Fruit fly (Drosophila melanogaster) whole organism, prepupa: ENCODE measurements around the gene CG4440.
A peak's percentile ranks its signal among the peaks of the same experiment; 100 is the strongest.

Source experiments
- Blimp-1 ChIP-seq: fragments of 200-800 bp; sonication (Bioruptor generic); optimal IDR thresholded peaks from 3 replicates; lab custom pipeline; 2017; ENCODE audit warnings: missing biosample characterization, missing genetic modification characterization, mild to moderate bottlenecking, moderate library complexity, missing genetic modification reagents
- CG10631 ChIP-seq: fragments of 200-800 bp; sonication (Bioruptor generic); optimal IDR thresholded peaks from 2 replicates; lab custom pipeline; 2016; ENCODE audit warnings: missing biosample characterization, missing genetic modification characterization
- CG10669 ChIP-seq: fragments of 200-800 bp; sonication (Bioruptor generic); optimal IDR thresholded peaks from 3 replicates; lab custom pipeline; 2018; ENCODE audit warnings: missing biosample characterization, mild to moderate bottlenecking, missing genetic modification characterization, moderate library complexity
- CG11294 ChIP-seq: fragments of 200-800 bp; sonication (Bioruptor generic); IDR thresholded peaks from 2 replicates; pipeline ENCODE4 v1.3.6; 2022; ENCODE audit warnings: missing biosample characterization, missing genetic modification characterization
- CG11902 ChIP-seq: fragments of 200-800 bp; sonication (Bioruptor generic); optimal IDR thresholded peaks from 3 replicates; lab custom pipeline; 2016; ENCODE audit warnings: missing biosample characterization, missing genetic modification characterization
- CG15336 ChIP-seq: fragments of 200-800 bp; sonication (Bioruptor generic); IDR thresholded peaks from 2 replicates; pipeline ENCODE4 v1.3.6; 2022; ENCODE audit warnings: missing biosample characterization, missing genetic modification characterization
- CG3032 ChIP-seq: fragments of 200-800 bp; optimal IDR thresholded peaks from 2 replicates; lab custom pipeline; 2019; ENCODE audit warnings: missing biosample characterization, mild to moderate bottlenecking, missing genetic modification characterization, moderate library complexity
- CG31627 ChIP-seq: fragments of 200-800 bp; sonication (Bioruptor generic); optimal IDR thresholded peaks from 3 replicates; lab custom pipeline; 2016; ENCODE audit warnings: missing biosample characterization, missing genetic modification characterization
- CG32006 ChIP-seq: fragments of 200-800 bp; sonication (Bioruptor generic); optimal IDR thresholded peaks from 3 replicates; lab custom pipeline; 2017; ENCODE audit warnings: missing biosample characterization, mild to moderate bottlenecking, missing genetic modification characterization
- CG4318 ChIP-seq: fragments of 200-800 bp; sonication (Bioruptor generic); optimal IDR thresholded peaks from 3 replicates; lab custom pipeline; 2017; ENCODE audit warnings: missing biosample characterization, mild to moderate bottlenecking, missing genetic modification characterization
- CG6163 ChIP-seq: fragments of 200-800 bp; sonication (Bioruptor generic); IDR thresholded peaks from 3 replicates; pipeline ENCODE4 v1.3.6; 2022; ENCODE audit warnings: missing biosample characterization, missing genetic modification characterization
- CG6276 ChIP-seq: fragments of 200-800 bp; sonication (Bioruptor generic); optimal IDR thresholded peaks from 2 replicates; lab custom pipeline; 2017; ENCODE audit warnings: missing biosample characterization, mild to moderate bottlenecking, missing genetic modification characterization
- CG6792 ChIP-seq: fragments of 200-800 bp; sonication (Bioruptor generic); optimal IDR thresholded peaks from 3 replicates; lab custom pipeline; 2016; ENCODE audit warnings: missing biosample characterization, missing genetic modification characterization
- CG6854 ChIP-seq: fragments of 200-800 bp; sonication (Bioruptor generic); optimal IDR thresholded peaks from 2 replicates; lab custom pipeline; 2017; ENCODE audit warnings: missing biosample characterization, mild to moderate bottlenecking, missing genetic modification characterization
- CG8119 ChIP-seq: fragments of 200-800 bp; sonication (Bioruptor generic); IDR thresholded peaks from 3 replicates; pipeline ENCODE4 v1.3.6; 2022; ENCODE audit warnings: missing biosample characterization, missing genetic modification characterization
- CG9139 ChIP-seq: fragments of 200-800 bp; sonication (Bioruptor generic); optimal IDR thresholded peaks from 3 replicates; lab custom pipeline; 2017; ENCODE audit warnings: missing biosample characterization, mild to moderate bottlenecking, missing genetic modification characterization
- Eip75B ChIP-seq: fragments of 200-800 bp; sonication (Bioruptor generic); optimal IDR thresholded peaks from 3 replicates; lab custom pipeline; 2016; ENCODE audit warnings: missing biosample characterization, missing genetic modification characterization
- Eip78C ChIP-seq: fragments of 200-800 bp; sonication (Bioruptor generic); peaks from one replicate; lab custom pipeline; 2016; ENCODE audit warnings: missing biosample characterization, missing genetic modification characterization
- Eip93F ChIP-seq: fragments of 200-800 bp; sonication (Bioruptor generic); optimal IDR thresholded peaks from 2 replicates; lab custom pipeline; 2016; ENCODE audit warnings: missing biosample characterization, mild to moderate bottlenecking, missing genetic modification characterization
- Ets21C ChIP-seq: fragments of 200-800 bp; sonication (Bioruptor generic); optimal IDR thresholded peaks from 3 replicates; lab custom pipeline; 2016; ENCODE audit warnings: missing biosample characterization, missing genetic modification characterization
- Ets96B ChIP-seq: fragments of 200-800 bp; optimal IDR thresholded peaks from 2 replicates; lab custom pipeline; 2019; ENCODE audit warnings: missing biosample characterization, mild to moderate bottlenecking, missing genetic modification characterization, moderate library complexity
- Gug ChIP-seq: fragments of 200-800 bp; sonication (Bioruptor generic); IDR thresholded peaks from 2 replicates; pipeline ENCODE4 v1.3.6; 2022; ENCODE audit warnings: missing biosample characterization, missing genetic modification characterization
- Hr38 ChIP-seq: sonication (Bioruptor generic); optimal IDR thresholded peaks from 2 replicates; lab custom pipeline; 2016; ENCODE audit warnings: missing biosample characterization, missing genetic modification characterization
- Hr4 ChIP-seq: fragments of 200-800 bp; sonication (Bioruptor generic); optimal IDR thresholded peaks from 3 replicates; lab custom pipeline; 2016; ENCODE audit warnings: missing biosample characterization, missing genetic modification characterization
- Lpt ChIP-seq: fragments of 200-800 bp; sonication (Bioruptor generic); optimal IDR thresholded peaks from 3 replicates; lab custom pipeline; 2016; ENCODE audit warnings: missing biosample characterization, missing genetic modification characterization
- Met ChIP-seq: fragments of 200-800 bp; sonication (Bioruptor generic); optimal IDR thresholded peaks from 3 replicates; lab custom pipeline; 2016; ENCODE audit warnings: missing biosample characterization, missing genetic modification characterization
- OdsH ChIP-seq: fragments of 200-800 bp; sonication (Bioruptor generic); optimal IDR thresholded peaks from 3 replicates; lab custom pipeline; 2016; ENCODE audit warnings: missing biosample characterization, missing genetic modification characterization
- Smox ChIP-seq: fragments of 200-800 bp; sonication (Bioruptor generic); optimal IDR thresholded peaks from 3 replicates; lab custom pipeline; 2016; ENCODE audit warnings: missing biosample characterization, missing genetic modification characterization
- Sox102F ChIP-seq: fragments of 200-800 bp; sonication (Bioruptor generic); optimal IDR thresholded peaks from 2 replicates; lab custom pipeline; 2016; ENCODE audit warnings: missing biosample characterization, mild to moderate bottlenecking, missing genetic modification characterization
- Sox14 ChIP-seq: fragments of 200-800 bp; sonication (Bioruptor generic); optimal IDR thresholded peaks from 3 replicates; lab custom pipeline; 2016; ENCODE audit warnings: missing biosample characterization, missing genetic modification characterization
- Sox15 ChIP-seq: fragments of 200-800 bp; sonication (Bioruptor generic); optimal IDR thresholded peaks from 3 replicates; lab custom pipeline; 2016; ENCODE audit warnings: missing biosample characterization, missing genetic modification characterization
- achi ChIP-seq: fragments of 200-800 bp; sonication (Bioruptor generic); optimal IDR thresholded peaks from 3 replicates; lab custom pipeline; 2016; ENCODE audit warnings: missing biosample characterization, missing genetic modification characterization
- cyc ChIP-seq: fragments of 200-800 bp; sonication (Bioruptor generic); optimal IDR thresholded peaks from 3 replicates; lab custom pipeline; 2016; ENCODE audit warnings: missing biosample characterization, missing genetic modification characterization
- dac ChIP-seq: fragments of 200-800 bp; sonication (Bioruptor generic); optimal IDR thresholded peaks from 2 replicates; lab custom pipeline; 2017; ENCODE audit warnings: missing biosample characterization, mild to moderate bottlenecking, missing genetic modification characterization
- dsx ChIP-seq: fragments of 200-800 bp; optimal IDR thresholded peaks from 3 replicates; lab custom pipeline; 2019; ENCODE audit warnings: missing biosample characterization, mild to moderate bottlenecking, missing genetic modification characterization, moderate library complexity; ENCODE audit not compliant: poor library complexity, severe bottlenecking
- eg ChIP-seq: fragments of 200-800 bp; sonication (Bioruptor generic); IDR thresholded peaks from 3 replicates; pipeline ENCODE4 v1.3.6; 2022; ENCODE audit warnings: missing biosample characterization, missing genetic modification characterization
- esn ChIP-seq: fragments of 200-800 bp; sonication (Bioruptor generic); optimal IDR thresholded peaks from 2 replicates; lab custom pipeline; 2016; ENCODE audit warnings: missing biosample characterization, mild to moderate bottlenecking, missing genetic modification characterization, moderate library complexity
- fd59A ChIP-seq: fragments of 200-800 bp; sonication (Bioruptor generic); optimal IDR thresholded peaks from 2 replicates; lab custom pipeline; 2017; ENCODE audit warnings: missing biosample characterization, mild to moderate bottlenecking, missing genetic modification characterization, missing genetic modification reagents
- fd85E ChIP-seq: fragments of 200-800 bp; sonication (Bioruptor generic); optimal IDR thresholded peaks from 3 replicates; lab custom pipeline; 2016; ENCODE audit warnings: missing biosample characterization, missing genetic modification characterization
- fkh ChIP-seq: fragments of 200-800 bp; sonication (Bioruptor generic); optimal IDR thresholded peaks from 3 replicates; lab custom pipeline; 2017; ENCODE audit warnings: missing biosample characterization, mild to moderate bottlenecking, missing genetic modification characterization, moderate library complexity
- net ChIP-seq: fragments of 200-800 bp; sonication (Bioruptor generic); optimal IDR thresholded peaks from 3 replicates; lab custom pipeline; 2016; ENCODE audit warnings: missing biosample characterization, missing genetic modification characterization
- salr ChIP-seq, 2 experiments: fragments of 200-800 bp; sonication (Bioruptor generic); optimal IDR thresholded peaks; 3 replicates each; lab custom pipeline; 2016 to 2018; ENCODE audit warnings: missing biosample characterization in 2 of 2, missing genetic modification characterization in 2 of 2, mild to moderate bottlenecking in 1 of 2
- svp ChIP-seq: fragments of 200-800 bp; sonication (Bioruptor generic); peaks from one replicate; lab custom pipeline; 2016; ENCODE audit warnings: missing biosample characterization, missing genetic modification characterization
- topi ChIP-seq: fragments of 200-800 bp; sonication (Bioruptor generic); optimal IDR thresholded peaks from 3 replicates; lab custom pipeline; 2016; ENCODE audit warnings: missing biosample characterization, missing genetic modification characterization
- vri ChIP-seq: fragments of 200-800 bp; sonication (Bioruptor generic); optimal IDR thresholded peaks from 3 replicates; lab custom pipeline; 2016; ENCODE audit warnings: missing biosample characterization, mild to moderate bottlenecking, missing genetic modification characterization

Gene CG4440

dm6 chr2L:16302773-16303279 is 26.9 kb upstream of the CG4440 start, which contains the start of gene GMF (continued):
- no peak for TF ChIP-seq CG10669 (GFP tag; lab: Kevin White, UChicago)
- TF ChIP-seq CG6163 (GFP tag; lab: Robert Waterston, UW) = no peak
- no peak for TF ChIP-seq Sox15 (GFP tag; lab: Kevin White, UChicago)
- TF ChIP-seq CG6854 (GFP tag; lab: Kevin White, UChicago) = no peak
- TF ChIP-seq Hr38 (GFP tag; lab: Kevin White, UChicago) = no peak
- TF ChIP-seq Hr4 (GFP tag; lab: Kevin White, UChicago) = no peak
- no peak for TF ChIP-seq Ets96B (tag; lab: Kevin White, UChicago)
- TF ChIP-seq CG3032 = no peak

- peak; percentile 69 for TF ChIP-seq Eip93F (GFP tag; lab: Kevin White, UChicago)
- peak; percentile 62 for TF ChIP-seq CG10631
- TF ChIP-seq fkh (GFP tag; lab: Kevin White, UChicago) = peak; percentile 67
- TF ChIP-seq fd85E = no peak
- TF ChIP-seq Blimp-1 = no peak
- TF ChIP-seq Sox14 = peak; percentile 35
- TF ChIP-seq CG8119 (GFP tag; lab: Robert Waterston, UW) = no peak
- TF ChIP-seq Ets96B (tag; lab: Kevin White, UChicago) = peak; percentile 40
- no peak for TF ChIP-seq Eip78C (GFP tag; lab: Kevin White, UChicago)
- TF ChIP-seq CG3032 = peak; percentile 60
- no peak for TF ChIP-seq eg (GFP tag; lab: Robert Waterston, UW)
- peak; percentile 37 for TF ChIP-seq esn (GFP tag; lab: Kevin White, UChicago)
- TF ChIP-seq CG15336 (GFP tag; lab: Robert Waterston, UW) = 0 out of 2 replicates have a peak, but pooled peaks have one; percentile 30
- 0 out of 2 replicates have a peak, but pooled peaks have one; percentile 21 for TF ChIP-seq Gug (GFP tag; lab: Robert Waterston, UW)
Measured at dm6 chr2L:16307026-16307703, 22.6 kb upstream of the CG4440 start, which contains the start of the genes CG5861 and Syx5. Gene CG5861, minus strand, starts transcription at chr2L:16307298. Gene Syx5, plus strand, starts transcription at chr2L:16307346.

- TF ChIP-seq CG6854 (GFP tag; lab: Kevin White, UChicago) (no peak), CG6792 (GFP tag; lab: Kevin White, UChicago) (no peak), fd85E (no peak), dac (GFP tag; lab: Kevin White, UChicago) (no peak), topi (GFP tag; lab: Kevin White, UChicago) (no peak), Gug (GFP tag; lab: Robert Waterston, UW) (no peak), eg (GFP tag; lab: Robert Waterston, UW) (no peak), CG3032 (peak; percentile 23), Eip93F (GFP tag; lab: Kevin White, UChicago) (peak; percentile 59), salr (GFP tag; optimal IDR thresholded peaks at IDR 0.05; lab: Kevin White, UChicago) (no peak), CG11902 (GFP tag; lab: Kevin White, UChicago) (no peak), CG8119 (GFP tag; lab: Robert Waterston, UW) (no peak), Ets21C (GFP tag; lab: Kevin White, UChicago) (no peak), CG15336 (GFP tag; lab: Robert Waterston, UW) (no peak), CG10669 (GFP tag; lab: Kevin White, UChicago) (no peak), CG9139 (GFP tag; lab: Kevin White, UChicago) (no peak), CG6276 (no peak), Hr4 (GFP tag; lab: Kevin White, UChicago) (no peak), vri (GFP tag; lab: Kevin White, UChicago) (no peak), CG32006 (GFP tag; lab: Kevin White, UChicago) (no peak), achi (peak; percentile 74), Sox102F (GFP tag; lab: Kevin White, UChicago) (no peak), svp (no peak), cyc (peak; percentile 42), OdsH (GFP tag; lab: Kevin White, UChicago) (no peak), fd59A (no peak), Ets96B (tag; lab: Kevin White, UChicago) (no peak), Lpt (GFP tag; lab: Kevin White, UChicago) (no peak), net (GFP tag; lab: Kevin White, UChicago) (no peak), Met (GFP tag; lab: Kevin White, UChicago) (no peak), dsx (GFP tag; lab: Kevin White, UChicago) (no peak), CG31627 (GFP tag; lab: Kevin White, UChicago) (peak; percentile 23), CG4318 (no peak), Hr38 (GFP tag; lab: Kevin White, UChicago) (no peak), Smox (no peak), esn (GFP tag; lab: Kevin White, UChicago) (peak; percentile 30), Eip75B (GFP tag; lab: Kevin White, UChicago) (no peak), CG11294 (GFP tag; lab: Robert Waterston, UW) (no peak)
Measured at dm6 chr2L:16310648-16311047, 19.1 kb upstream of the CG4440 start, which contains the start of the genes cni and fzy. Gene cni, minus strand, starts transcription at chr2L:16310726. Gene fzy, plus strand, starts transcription at chr2L:16310956.
